Worm (Caenorhabditis elegans): Measurements from ENCODE around the gene asp-15.

The asp-15 gene

ce11 chrV:19001016-19001415, 43.6 kb downstream of the asp-15 start, which contains the start of gene Y39B6A.34:
Gene Y39B6A.34, plus strand, starts transcription at chrV:19001018.
- TF ChIP-seq ceh-91 (GFP tag; IDR thresholded peaks at IDR 0.05) (0 out of 2 replicates have a peak, but pooled peaks have one; percentile 17), zfh-2 (GFP tag; conservative IDR thresholded peaks at IDR 0.05) (0 out of 2 replicates have a peak, but pooled peaks have one; percentile 19), ztf-18 (tag; optimal IDR thresholded peaks at IDR 0.05) (peak; percentile 57), snpc-3.4 (tag; optimal IDR thresholded peaks at IDR 0.05) (no peak), Y53G8AR.9 (GFP tag; conservative IDR thresholded peaks at IDR 0.05) (0 out of 2 replicates have a peak, but pooled peaks have one; percentile 55), D2030.7 (GFP tag; IDR thresholded peaks at IDR 0.05) (0 out of 2 replicates have a peak, but pooled peaks have one; percentile 15), pbrm-1 (GFP tag; IDR thresholded peaks at IDR 0.05) (0 out of 2 replicates have a peak, but pooled peaks have one; percentile 25), lin-54 (GFP tag; optimal IDR thresholded peaks at IDR 0.05) (peak; percentile 7), sptf-2 (GFP tag; optimal IDR thresholded peaks at IDR 0.05) (no peak), snpc-1.3 (tag; optimal IDR thresholded peaks at IDR 0.05; ENCODE audit: insufficient read depth) (peak; percentile 39), aptf-3 (GFP tag; IDR thresholded peaks at IDR 0.05) (no peak), madf-8 (GFP tag; conservative IDR thresholded peaks at IDR 0.05) (no peak), B0336.3 (GFP tag; IDR thresholded peaks at IDR 0.05) (peak; percentile 58), rec-8 (tag; optimal IDR thresholded peaks at IDR 0.05) (peak in 1 of 2 experiments; percentile 13), cebp-1 (GFP tag; IDR thresholded peaks at IDR 0.05) (no peak), cebp-1 (tag; optimal IDR thresholded peaks at IDR 0.05) (peak; percentile 55), dox-1 (GFP tag; IDR thresholded peaks at IDR 0.05) (peak; percentile 56), mcd-1 (GFP tag; IDR thresholded peaks at IDR 0.05) (0 out of 2 replicates have a peak, but pooled peaks have one; percentile 22), K12H6.12 (tag; optimal IDR thresholded peaks at IDR 0.05) (peak; percentile 71), lag-1 (GFP tag; IDR thresholded peaks at IDR 0.05) (no peak)

- TF ChIP-seq ekl-4 (GFP tag; IDR thresholded peaks at IDR 0.05), result no peak
These were observed 44.1 kb downstream of the asp-15 start for ce11 chrV:19000542-19000941.

- TF ChIP-seq nhr-90 (tag; optimal IDR thresholded peaks at IDR 0.05), result no peak
- TF ChIP-seq ztf-26 (tag; optimal IDR thresholded peaks at IDR 0.05), result no peak
- no peak for TF ChIP-seq atf-7 (tag; optimal IDR thresholded peaks at IDR 0.05)
- no peak for TF ChIP-seq K12H6.12 (tag; optimal IDR thresholded peaks at IDR 0.05)
- no peak for TF ChIP-seq sptf-2 (GFP tag; optimal IDR thresholded peaks at IDR 0.05)
- TF ChIP-seq F49E8.2 (tag; optimal IDR thresholded peaks at IDR 0.05; ENCODE audit: insufficient read depth), result no peak
- no peak for TF ChIP-seq nhr-80 (tag; optimal IDR thresholded peaks at IDR 0.05)
- no peak for TF ChIP-seq nfyb-1 (GFP tag; IDR thresholded peaks at IDR 0.05)
- TF ChIP-seq ama-1 (optimal IDR thresholded peaks at IDR 0.05), result no peak
- no peak for TF ChIP-seq ama-1 (GFP tag; optimal IDR thresholded peaks at IDR 0.05)
- no peak for TF ChIP-seq fkh-3 (tag; optimal IDR thresholded peaks at IDR 0.05)
- no peak for TF ChIP-seq ceh-79 (tag; optimal IDR thresholded peaks at IDR 0.05)
- TF ChIP-seq F55B11.4 (tag; optimal IDR thresholded peaks at IDR 0.05; ENCODE audit: borderline replicate concordance, insufficient read depth), result no peak
- TF ChIP-seq ccch-3 (GFP tag; optimal IDR thresholded peaks at IDR 0.05), result no peak
- no peak for TF ChIP-seq tbx-9 (tag; optimal IDR thresholded peaks at IDR 0.05; ENCODE audit: borderline replicate concordance)
- no peak for TF ChIP-seq mxl-1 (tag; optimal IDR thresholded peaks at IDR 0.05)
- TF ChIP-seq zim-3 (tag; optimal IDR thresholded peaks at IDR 0.05), result no peak
These were observed 46.6 kb downstream of the asp-15 start, which contains the start of gene tgt-2 for ce11 chrV:18998045-18998444. Gene tgt-2, plus strand, starts transcription at chrV:18998345.
